Worm (Caenorhabditis elegans) whole organism, late embryonic: ENCODE measurements around the gene acbp-5.

Source experiments
- C08G9.2 ChIP-seq: sonication (generic microtip); optimal IDR thresholded peaks from 2 replicates; lab custom pipeline; 2016; ENCODE audit warnings: mild to moderate bottlenecking, missing genetic modification characterization, moderate library complexity, missing compliant biosample characterization
- F13H6.1 ChIP-seq: sonication (generic microtip); optimal IDR thresholded peaks from 2 replicates; lab custom pipeline; 2016; ENCODE audit warnings: missing genetic modification characterization, missing compliant biosample characterization
- K02D7.2 ChIP-seq: sonication (generic microtip); optimal IDR thresholded peaks from 2 replicates; lab custom pipeline; 2017; ENCODE audit warnings: mild to moderate bottlenecking, missing genetic modification characterization, missing compliant biosample characterization
- T23F11.4 ChIP-seq: fragments of 200-800 bp; sonication (Bioruptor generic); optimal IDR thresholded peaks from 2 replicates; lab custom pipeline; 2018; ENCODE audit warnings: mild to moderate bottlenecking, missing genetic modification characterization, missing compliant biosample characterization
- Y22D7AL.16 ChIP-seq: sonication (generic microtip); optimal IDR thresholded peaks from 2 replicates; lab custom pipeline; 2016; ENCODE audit warnings: missing genetic modification characterization, missing compliant biosample characterization
- ahr-1 ChIP-seq: sonication (generic microtip); optimal IDR thresholded peaks from 2 replicates; lab custom pipeline; 2016; ENCODE audit warnings: missing genetic modification characterization, missing compliant biosample characterization
- ama-1 ChIP-seq: fragments of 150-350 bp; optimal IDR thresholded peaks from 2 replicates; lab custom pipeline; 2014
- ceh-14 ChIP-seq: sonication (generic microtip); optimal IDR thresholded peaks from 2 replicates; lab custom pipeline; 2016; ENCODE audit warnings: missing genotype, missing genetic modification characterization, missing compliant biosample characterization
- ceh-18 ChIP-seq: sonication (generic microtip); optimal IDR thresholded peaks from 2 replicates; lab custom pipeline; 2016; ENCODE audit warnings: missing genetic modification characterization, missing compliant biosample characterization
- ceh-2 ChIP-seq: sonication (generic microtip); optimal IDR thresholded peaks from 2 replicates; lab custom pipeline; 2016; ENCODE audit warnings: missing genotype, missing genetic modification characterization, missing compliant biosample characterization
- ceh-34 ChIP-seq: sonication (generic microtip); optimal IDR thresholded peaks from 2 replicates; lab custom pipeline; 2016; ENCODE audit warnings: mild to moderate bottlenecking, missing genetic modification characterization, missing compliant biosample characterization
- ceh-6 ChIP-seq: fragments of 200-800 bp; sonication (Bioruptor generic); optimal IDR thresholded peaks from 2 replicates; lab custom pipeline; 2018; ENCODE audit warnings: mild to moderate bottlenecking, missing genetic modification characterization, missing compliant biosample characterization
- dve-1 ChIP-seq: sonication (generic microtip); optimal IDR thresholded peaks from 2 replicates; lab custom pipeline; 2017; ENCODE audit warnings: antibody characterized with exemption, mild to moderate bottlenecking, missing genetic modification characterization, missing compliant biosample characterization
- elt-2 ChIP-seq: sonication (generic microtip); optimal IDR thresholded peaks from 2 replicates; lab custom pipeline; 2016; ENCODE audit warnings: missing genetic modification reagents, missing genetic modification characterization, missing compliant biosample characterization
- elt-4 ChIP-seq: sonication (generic microtip); optimal IDR thresholded peaks from 2 replicates; lab custom pipeline; 2016; ENCODE audit warnings: missing genetic modification characterization, missing compliant biosample characterization
- ets-4 ChIP-seq: sonication (generic microtip); optimal IDR thresholded peaks from 2 replicates; lab custom pipeline; 2016; ENCODE audit warnings: missing genetic modification characterization, missing compliant biosample characterization
- fkh-10 ChIP-seq: fragments of 150-350 bp; optimal IDR thresholded peaks from 2 replicates; lab custom pipeline; 2014; ENCODE audit warnings: missing biosample characterization, missing genetic modification reagents, missing genetic modification characterization
- gmeb-2 ChIP-seq: sonication (generic microtip); optimal IDR thresholded peaks from 2 replicates; lab custom pipeline; 2016; ENCODE audit warnings: missing genetic modification characterization, inconsistent platforms, missing compliant biosample characterization
- hlh-13 ChIP-seq: fragments of 200-800 bp; sonication (Bioruptor generic); optimal IDR thresholded peaks from 2 replicates; lab custom pipeline; 2018; ENCODE audit warnings: mild to moderate bottlenecking, missing genetic modification characterization, missing compliant biosample characterization
- hlh-6 ChIP-seq: sonication (generic microtip); optimal IDR thresholded peaks from 2 replicates; lab custom pipeline; 2016; ENCODE audit warnings: missing genotype, missing genetic modification characterization, missing compliant biosample characterization
- hlh-8 ChIP-seq: sonication (generic microtip); optimal IDR thresholded peaks from 2 replicates; lab custom pipeline; 2016; ENCODE audit warnings: missing genotype, missing genetic modification characterization, missing compliant biosample characterization
- mec-3 ChIP-seq: sonication (generic microtip); optimal IDR thresholded peaks from 2 replicates; lab custom pipeline; 2016; ENCODE audit warnings: borderline replicate concordance, missing genetic modification characterization, missing compliant biosample characterization
- nhr-232 ChIP-seq: sonication (generic microtip); optimal IDR thresholded peaks from 2 replicates; lab custom pipeline; 2016; ENCODE audit warnings: missing genetic modification characterization, missing compliant biosample characterization
- npax-4 ChIP-seq: sonication (generic microtip); optimal IDR thresholded peaks from 2 replicates; lab custom pipeline; 2016; ENCODE audit warnings: missing genetic modification characterization, missing compliant biosample characterization
- pat-9 ChIP-seq: fragments of 200-800 bp; sonication (Bioruptor generic); optimal IDR thresholded peaks from 2 replicates; lab custom pipeline; 2018; ENCODE audit warnings: mild to moderate bottlenecking, missing genetic modification characterization, moderate library complexity, missing compliant biosample characterization
- pha-2 ChIP-seq: sonication (generic microtip); optimal IDR thresholded peaks from 2 replicates; lab custom pipeline; 2017; ENCODE audit warnings: mild to moderate bottlenecking, missing genetic modification characterization, missing compliant biosample characterization
- pha-4 ChIP-seq: fragments of 150-350 bp; optimal IDR thresholded peaks from 2 replicates; lab custom pipeline; 2018; ENCODE audit warnings: missing biosample characterization, missing genetic modification reagents, missing genetic modification characterization
- rnt-1 ChIP-seq: sonication (generic microtip); optimal IDR thresholded peaks from 2 replicates; lab custom pipeline; 2016; ENCODE audit warnings: missing genetic modification characterization, missing compliant biosample characterization
- sdc-2 ChIP-seq: sonication (generic microtip); optimal IDR thresholded peaks from 2 replicates; lab custom pipeline; 2016; ENCODE audit warnings: missing genotype, missing genetic modification characterization, missing compliant biosample characterization
- sox-2 ChIP-seq: fragments of 200-800 bp; sonication (Bioruptor generic); IDR thresholded peaks from 2 replicates; pipeline ENCODE4 v1.3.6; 2022; ENCODE audit warnings: missing genetic modification reagents, missing genetic modification characterization, missing compliant biosample characterization
- sox-4 ChIP-seq: sonication (generic microtip); optimal IDR thresholded peaks from 2 replicates; lab custom pipeline; 2017; ENCODE audit warnings: mild to moderate bottlenecking, missing genetic modification characterization, inconsistent platforms, missing compliant biosample characterization
- syd-9 ChIP-seq: sonication (generic microtip); optimal IDR thresholded peaks from 2 replicates; lab custom pipeline; 2016; ENCODE audit warnings: mild to moderate bottlenecking, missing genetic modification characterization, moderate library complexity, missing compliant biosample characterization
- tbx-2 ChIP-seq: sonication (generic microtip); optimal IDR thresholded peaks from 2 replicates; lab custom pipeline; 2016; ENCODE audit warnings: missing genetic modification characterization, missing compliant biosample characterization
- ttx-3 ChIP-seq: sonication (generic microtip); optimal IDR thresholded peaks from 2 replicates; lab custom pipeline; 2016; ENCODE audit warnings: missing genetic modification reagents, missing genetic modification characterization, missing compliant biosample characterization
- unc-3 ChIP-seq, 2 experiments: fragments of 200-800 bp in 1 of 2; sonication (Bioruptor generic) in 1 of 2; sonication (generic microtip) in 1 of 2; conservative IDR thresholded peaks in 1 of 2; optimal IDR thresholded peaks in 1 of 2; 2 replicates each; pipeline versions ENCODE4 v1.3.6 to Lab custom; 2016 to 2022; ENCODE audit warnings: missing compliant biosample characterization in 2 of 2, missing genetic modification characterization in 2 of 2, missing genetic modification reagents in 1 of 2
- unc-42 ChIP-seq: sonication (generic microtip); optimal IDR thresholded peaks from 2 replicates; lab custom pipeline; 2016; ENCODE audit warnings: missing genotype, missing genetic modification characterization, missing compliant biosample characterization
- unc-55 ChIP-seq: sonication (generic microtip); optimal IDR thresholded peaks from 2 replicates; lab custom pipeline; 2017; ENCODE audit warnings: missing biosample characterization, missing genetic modification reagents, missing genetic modification characterization
- zip-5 ChIP-seq: sonication (generic microtip); optimal IDR thresholded peaks from 2 replicates; lab custom pipeline; 2016; ENCODE audit warnings: missing genetic modification characterization, missing compliant biosample characterization

Gene acbp-5

DNA sequence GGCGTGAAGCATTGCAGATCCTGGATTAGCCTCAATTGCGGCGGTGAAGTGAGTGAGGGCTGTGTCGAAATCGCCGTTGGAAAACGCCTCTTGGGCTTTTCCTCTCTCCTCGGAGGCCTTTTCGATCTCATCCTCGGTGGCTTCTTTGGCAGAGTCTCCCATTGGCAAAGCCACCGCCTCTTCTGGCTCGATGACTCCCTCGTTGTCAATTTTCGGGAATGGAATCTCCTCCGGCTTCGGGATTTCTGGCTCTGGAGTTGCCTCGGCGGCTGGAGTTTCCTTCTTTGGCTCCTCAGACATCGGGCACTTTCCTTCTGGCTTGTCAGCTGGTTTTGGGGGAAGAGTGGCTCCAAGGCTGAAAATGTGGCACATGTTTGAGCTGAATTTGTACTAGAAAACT, 19.8 kb downstream of the acbp-5 start:
- TF ChIP-seq hlh-8 (no peak), ahr-1 (tag; lab: Kevin White, UChicago) (no peak), Y22D7AL.16 (tag; lab: Kevin White, UChicago) (no peak), T23F11.4 (GFP tag; lab: Kevin White, UChicago) (no peak), ama-1 (lab: Kevin White, UChicago) (no peak), zip-5 (tag; lab: Kevin White, UChicago) (no peak), ceh-6 (no peak), pat-9 (no peak)

- TF ChIP-seq pha-2 (tag; lab: Kevin White, UChicago), result no peak
- TF ChIP-seq nhr-232, result no peak
- TF ChIP-seq F13H6.1 (tag; lab: Kevin White, UChicago), result no peak
- no peak for TF ChIP-seq ceh-6
- no peak for TF ChIP-seq pha-4
- TF ChIP-seq unc-3 (GFP tag; conservative IDR thresholded peaks at IDR 0.05; lab: Robert Waterston, UW), result no peak
- TF ChIP-seq unc-3 (tag; optimal IDR thresholded peaks at IDR 0.05; lab: Kevin White, UChicago), result no peak
- TF ChIP-seq hlh-13 (GFP tag; lab: Kevin White, UChicago), result no peak
- no peak for TF ChIP-seq gmeb-2 (tag; lab: Kevin White, UChicago)
- TF ChIP-seq ceh-2 (tag; lab: Kevin White, UChicago), result no peak
- no peak for TF ChIP-seq npax-4 (tag; lab: Kevin White, UChicago)
- TF ChIP-seq ttx-3 (tag; lab: Kevin White, UChicago), result no peak
- TF ChIP-seq syd-9, result no peak
- no peak for TF ChIP-seq sdc-2
- TF ChIP-seq sox-4 (tag; lab: Kevin White, UChicago), result no peak
- TF ChIP-seq sox-2, result no peak
Observed at ce11 chrIII:13621012-13621411, 20.5 kb downstream of the acbp-5 start.

ce11 chrIII:13616793-13617192, 24.7 kb downstream of the acbp-5 start, which contains the start of gene T12D8.9:
Gene T12D8.9 (plus strand): TSS chrIII:13617104.
- TF ChIP-seq ceh-34 (tag; lab: Kevin White, UChicago), result no peak
- no peak for TF ChIP-seq C08G9.2 (tag; lab: Kevin White, UChicago)
- TF ChIP-seq sdc-2, result no peak
- TF ChIP-seq tbx-2 (tag; lab: Kevin White, UChicago), result peak; percentile 31
- TF ChIP-seq nhr-232, result no peak
- TF ChIP-seq hlh-8, result peak; percentile 42
- peak; percentile 29 for TF ChIP-seq rnt-1 (tag; lab: Kevin White, UChicago)
- TF ChIP-seq dve-1, result no peak
- no peak for TF ChIP-seq Y22D7AL.16 (tag; lab: Kevin White, UChicago)
- no peak for TF ChIP-seq hlh-6 (tag; lab: Kevin White, UChicago)
- TF ChIP-seq ets-4, result no peak
- no peak for TF ChIP-seq ceh-14 (tag; lab: Kevin White, UChicago)
- TF ChIP-seq unc-42 (tag; lab: Kevin White, UChicago), result no peak
- no peak for TF ChIP-seq fkh-10
- TF ChIP-seq ceh-18 (tag; lab: Kevin White, UChicago), result peak; percentile 78
- TF ChIP-seq elt-2 (tag; lab: Kevin White, UChicago), result no peak
- no peak for TF ChIP-seq pha-4
- no peak for TF ChIP-seq K02D7.2
- peak; percentile 16 for TF ChIP-seq unc-55 (GFP tag; lab: Kevin White, UChicago)

DNA sequence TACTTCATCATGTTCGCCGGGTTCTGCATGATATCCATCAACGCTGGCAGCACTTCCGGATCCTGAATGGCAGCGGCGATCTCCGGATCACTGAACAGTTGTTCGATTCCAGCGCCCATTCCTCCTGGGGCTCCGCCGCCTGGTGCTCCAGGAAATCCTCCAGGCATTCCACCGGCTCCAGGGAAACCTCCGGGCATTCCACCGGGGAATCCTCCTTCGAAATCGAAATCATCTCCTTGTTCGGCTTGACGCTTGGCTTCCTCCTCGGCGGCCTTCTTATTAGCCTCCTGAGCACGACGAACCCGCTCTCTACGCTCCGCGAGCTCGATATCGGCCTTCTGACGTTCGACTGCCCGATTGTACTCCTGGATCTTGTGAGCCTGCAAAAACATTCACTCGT, 26.0 kb downstream of the acbp-5 start:
- TF ChIP-seq elt-4 (tag; lab: Kevin White, UChicago), result peak; percentile 36
- TF ChIP-seq mec-3 (tag; lab: Kevin White, UChicago), result no peak
- TF ChIP-seq hlh-6 (tag; lab: Kevin White, UChicago), result peak; percentile 0
